Worm (Caenorhabditis elegans): ENCODE data around the gene rfp-1.

rfp-1 gene

ce11 chrIII:8394374-8395302 is 36.2 kb downstream of the rfp-1 start, which contains the start of gene ZK353.10:
Gene ZK353.10, minus strand, starts transcription at chrIII:8394424.
- no peak for TF ChIP-seq unc-62 (GFP tag; optimal IDR thresholded peaks at IDR 0.05)

- no peak for TF ChIP-seq unc-62 (GFP tag; optimal IDR thresholded peaks at IDR 0.05)
Measured at ce11 chrIII:8395685-8396084, 37.3 kb downstream of the rfp-1 start, which contains the start of gene ZK353.3. Gene ZK353.3, plus strand, starts transcription at chrIII:8395985.

- TF ChIP-seq unc-62 (GFP tag; optimal IDR thresholded peaks at IDR 0.05): no peak
Measured at ce11 chrIII:8398411-8398810, 40.0 kb downstream of the rfp-1 start, which contains the start of gene ZK353.2. Gene ZK353.2, plus strand, starts transcription at chrIII:8398711.

ce11 chrIII:8400478-8400877 is 42.1 kb downstream of the rfp-1 start:
- no peak for TF ChIP-seq unc-62 (GFP tag; optimal IDR thresholded peaks at IDR 0.05)

- TF ChIP-seq unc-62 (GFP tag; optimal IDR thresholded peaks at IDR 0.05): no peak
Measured at ce11 chrIII:8401887-8402286, 43.5 kb downstream of the rfp-1 start, which contains the start of gene lap-1. Gene lap-1, minus strand, starts transcription at chrIII:8401928.

ce11 chrIII:8402633-8403032 is 44.2 kb downstream of the rfp-1 start:
- TF ChIP-seq unc-62 (GFP tag; optimal IDR thresholded peaks at IDR 0.05): no peak

ce11 chrIII:8403507-8403906 is 45.1 kb downstream of the rfp-1 start, which contains the start of gene cutc-1:
Gene cutc-1, minus strand, starts transcription at chrIII:8403607.
- TF ChIP-seq unc-62 (GFP tag; optimal IDR thresholded peaks at IDR 0.05): no peak

- no peak for TF ChIP-seq unc-62 (GFP tag; optimal IDR thresholded peaks at IDR 0.05)
Measured at ce11 chrIII:8405449-8405962, 47.1 kb downstream of the rfp-1 start, which contains the start of the genes ubxn-4 and cyy-1. Gene ubxn-4, minus strand, starts transcription at chrIII:8405562. Gene cyy-1, plus strand, starts transcription at chrIII:8405874.

ce11 chrIII:8409166-8409565 is 50.7 kb downstream of the rfp-1 start, which contains the start of gene ZK353.9:
Gene ZK353.9, plus strand, starts transcription at chrIII:8409496.
- no peak for TF ChIP-seq unc-62 (GFP tag; optimal IDR thresholded peaks at IDR 0.05)

- TF ChIP-seq unc-62 (GFP tag; optimal IDR thresholded peaks at IDR 0.05): no peak
Measured at ce11 chrIII:8410747-8411146, 52.3 kb downstream of the rfp-1 start.

ce11 chrIII:8411976-8412375 is 53.6 kb downstream of the rfp-1 start:
- no peak for TF ChIP-seq unc-62 (GFP tag; optimal IDR thresholded peaks at IDR 0.05)

Data from whole organism, dauer.